Worm (Caenorhabditis elegans) whole organism, mixed stage, embryonic: ENCODE data around the gene cdka-1.

Source experiments
- blmp-1 ChIP-seq: fragments of 150-350 bp; optimal IDR thresholded peaks from 2 replicates; lab custom pipeline; 2014; ENCODE audit warnings: missing biosample characterization, missing genetic modification characterization
- ceh-39 ChIP-seq: fragments of 150-350 bp; optimal IDR thresholded peaks from 2 replicates; lab custom pipeline; 2014; ENCODE audit warnings: missing biosample characterization, missing genetic modification characterization
- mls-2 ChIP-seq: sonication (generic microtip); optimal IDR thresholded peaks from 2 replicates; lab custom pipeline; 2016; ENCODE audit warnings: mild to moderate bottlenecking, missing genetic modification characterization, moderate library complexity, missing compliant biosample characterization
- pha-4 ChIP-seq: fragments of 150-350 bp; optimal IDR thresholded peaks from 2 replicates; lab custom pipeline; 2018; ENCODE audit warnings: missing biosample characterization, missing genetic modification reagents, missing genetic modification characterization
- tbx-8 ChIP-seq: fragments of 200-800 bp; sonication (Bioruptor generic); optimal IDR thresholded peaks from 2 replicates; lab custom pipeline; 2018; ENCODE audit warnings: mild to moderate bottlenecking, missing genetic modification characterization, moderate library complexity, missing compliant biosample characterization
- unc-120 ChIP-seq: sonication (generic microtip); optimal IDR thresholded peaks from 2 replicates; lab custom pipeline; 2017; ENCODE audit warnings: missing genetic modification characterization, missing compliant biosample characterization; ENCODE audit not compliant: poor library complexity, severe bottlenecking
- unc-39 ChIP-seq: fragments of 150-350 bp; optimal IDR thresholded peaks from 2 replicates; lab custom pipeline; 2014; ENCODE audit warnings: missing biosample characterization, missing genetic modification characterization
- unc-62 ChIP-seq: fragments of 150-350 bp; optimal IDR thresholded peaks from 2 replicates; lab custom pipeline; 2014; ENCODE audit warnings: missing biosample characterization, missing genetic modification reagents, missing genetic modification characterization

The cdka-1 gene

DNA sequence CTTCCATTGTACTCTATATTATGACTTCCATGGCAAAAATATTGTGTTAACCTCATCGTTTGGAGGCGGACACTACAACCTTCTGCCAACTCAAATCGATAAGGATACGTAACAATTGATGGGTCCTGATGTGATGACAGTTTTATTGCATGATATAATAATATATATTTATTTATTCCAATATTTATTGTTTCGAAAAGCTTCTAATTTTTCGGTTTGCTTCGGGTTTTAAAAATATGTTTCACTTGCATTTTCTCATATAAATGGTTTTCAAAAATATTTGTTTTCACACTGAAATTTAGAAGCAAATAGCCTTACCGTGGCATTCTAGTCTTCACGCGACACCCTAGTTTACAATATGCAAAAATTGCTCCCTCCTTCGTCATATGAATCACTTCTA is 48.1 kb downstream of the cdka-1 start, which contains the start of gene T04A8.13:
T04A8.13 (plus strand) TSS at position 301 of the 400 bp plus-strand sequence.
- TF ChIP-seq pha-4 (no peak), mls-2 (tag; lab: Kevin White, UChicago) (no peak), ceh-39 (tag; lab: Kevin White, UChicago) (no peak)

- TF ChIP-seq unc-39 (tag; lab: Kevin White, UChicago) (no peak), tbx-8 (GFP tag; lab: Kevin White, UChicago) (no peak), unc-62 (GFP tag; lab: Kevin White, UChicago) (no peak), blmp-1 (tag; lab: Kevin White, UChicago) (no peak), unc-120 (tag; lab: Kevin White, UChicago) (no peak)
These were observed 50.3 kb downstream of the cdka-1 start, which contains the start of gene T04A8.18 for ce11 chrIII:4708909-4709308. T04A8.18 (plus strand) TSS chrIII:4709209.
